Worm (Caenorhabditis elegans) whole organism, L1 larva: ENCODE results near the gene paqr-2.

Source experiments
- C04F5.9 ChIP-seq: sonication (generic microtip); optimal IDR thresholded peaks from 2 replicates; lab custom pipeline; 2016; ENCODE audit warnings: missing genetic modification characterization, missing compliant biosample characterization
- F16B12.6 ChIP-seq: fragments of 150-350 bp; optimal IDR thresholded peaks from 2 replicates; lab custom pipeline; 2014; ENCODE audit warnings: missing biosample characterization, missing genetic modification characterization
- blmp-1 ChIP-seq: fragments of 150-350 bp; optimal IDR thresholded peaks from 2 replicates; lab custom pipeline; 2014; ENCODE audit warnings: missing biosample characterization, missing genetic modification characterization
- ceh-63 ChIP-seq: fragments of 200-800 bp; sonication (Bioruptor generic); optimal IDR thresholded peaks from 2 replicates; lab custom pipeline; 2018; ENCODE audit warnings: mild to moderate bottlenecking, missing genetic modification characterization, missing compliant biosample characterization
- ceh-90 ChIP-seq: sonication (generic microtip); optimal IDR thresholded peaks from 2 replicates; lab custom pipeline; 2016; ENCODE audit warnings: missing genetic modification characterization, missing compliant biosample characterization
- ces-1 ChIP-seq: fragments of 150-350 bp; optimal IDR thresholded peaks from 2 replicates; lab custom pipeline; 2014; ENCODE audit warnings: missing biosample characterization, missing genetic modification reagents, missing genetic modification characterization
- dpl-1 ChIP-seq, 3 experiments: fragments of 150-350 bp in 2 of 3; sonication (generic microtip) in 1 of 3; optimal IDR thresholded peaks; 2 replicates each; lab custom pipeline; 2014 to 2017; ENCODE audit warnings: missing biosample characterization in 3 of 3, missing genetic modification characterization in 3 of 3, missing genetic modification reagents in 3 of 3
- dsc-1 ChIP-seq: sonication (generic microtip); optimal IDR thresholded peaks from 2 replicates; lab custom pipeline; 2016; ENCODE audit warnings: mild to moderate bottlenecking, missing genetic modification characterization, missing compliant biosample characterization
- egl-27 ChIP-seq, 2 experiments: fragments of 150-350 bp in 1 of 2; sonication (generic microtip); optimal IDR thresholded peaks; 3 replicates each; lab custom pipeline; 2017 to 2018; ENCODE audit warnings: missing biosample characterization in 2 of 2, missing genetic modification characterization in 2 of 2, missing genetic modification reagents in 2 of 2
- ets-5 ChIP-seq: fragments of 200-800 bp; sonication (Bioruptor generic); IDR thresholded peaks from 2 replicates; pipeline ENCODE4 v1.3.6; 2022; ENCODE audit warnings: missing genetic modification characterization, missing compliant biosample characterization
- fkh-10 ChIP-seq: sonication (generic microtip); optimal IDR thresholded peaks from 2 replicates; lab custom pipeline; 2017; ENCODE audit warnings: missing biosample characterization, missing genetic modification reagents, missing genetic modification characterization
- fkh-4 ChIP-seq: sonication (generic microtip); optimal IDR thresholded peaks from 2 replicates; lab custom pipeline; 2016; ENCODE audit warnings: missing compliant biosample characterization, missing genetic modification characterization, borderline replicate concordance
- fkh-8 ChIP-seq: sonication (generic microtip); optimal IDR thresholded peaks from 2 replicates; lab custom pipeline; 2016; ENCODE audit warnings: mild to moderate bottlenecking, missing genetic modification characterization, missing compliant biosample characterization
- fos-1 ChIP-seq: fragments of 150-350 bp; optimal IDR thresholded peaks from 2 replicates; lab custom pipeline; 2014; ENCODE audit warnings: missing biosample characterization, missing genetic modification characterization
- grh-1 ChIP-seq: fragments of 200-800 bp; sonication (Bioruptor generic); IDR thresholded peaks from 2 replicates; pipeline ENCODE4 v1.3.6; 2022; ENCODE audit warnings: missing genetic modification reagents, missing genetic modification characterization, missing compliant biosample characterization
- hlh-4 ChIP-seq: sonication (generic microtip); optimal IDR thresholded peaks from 2 replicates; lab custom pipeline; 2016; ENCODE audit warnings: mild to moderate bottlenecking, missing genetic modification characterization, missing compliant biosample characterization
- jun-1 ChIP-seq: fragments of 150-350 bp; optimal IDR thresholded peaks from 2 replicates; lab custom pipeline; 2014; ENCODE audit warnings: missing biosample characterization, missing genetic modification reagents, missing genetic modification characterization
- lin-14 ChIP-seq: fragments of 200-800 bp; sonication (Bioruptor generic); optimal IDR thresholded peaks from 2 replicates; lab custom pipeline; 2018; ENCODE audit warnings: mild to moderate bottlenecking, missing genetic modification characterization, moderate library complexity, missing compliant biosample characterization
- lin-39 ChIP-seq: fragments of 150-350 bp; optimal IDR thresholded peaks from 2 replicates; lab custom pipeline; 2014; ENCODE audit warnings: missing biosample characterization, missing genetic modification reagents, missing genetic modification characterization
- lir-3 ChIP-seq: sonication (generic microtip); optimal IDR thresholded peaks from 2 replicates; lab custom pipeline; 2016; ENCODE audit warnings: mild to moderate bottlenecking, missing genetic modification characterization, moderate library complexity, missing compliant biosample characterization; ENCODE audit not compliant: poor library complexity
- mdl-1 ChIP-seq, 2 experiments: fragments of 150-350 bp; optimal IDR thresholded peaks; 2 replicates each; lab custom pipeline; 2014 to 2017; ENCODE audit warnings: missing biosample characterization in 2 of 2, missing genetic modification characterization in 2 of 2, inconsistent platforms in 1 of 2
- mef-2 ChIP-seq: fragments of 150-350 bp; optimal IDR thresholded peaks from 2 replicates; lab custom pipeline; 2014; ENCODE audit warnings: missing biosample characterization, missing genetic modification characterization
- mep-1 ChIP-seq: fragments of 150-350 bp; optimal IDR thresholded peaks from 2 replicates; lab custom pipeline; 2014; ENCODE audit warnings: missing biosample characterization, missing genetic modification characterization
- nhr-12 ChIP-seq: sonication (generic microtip); optimal IDR thresholded peaks from 2 replicates; lab custom pipeline; 2017; ENCODE audit warnings: missing biosample characterization, missing genetic modification characterization
- nhr-19 ChIP-seq: fragments of 200-800 bp; sonication (Bioruptor generic); conservative IDR thresholded peaks from 2 replicates; pipeline ENCODE4 v1.3.6; 2022; ENCODE audit warnings: missing genetic modification characterization, missing compliant biosample characterization
- nhr-237 ChIP-seq: fragments of 150-350 bp; optimal IDR thresholded peaks from 2 replicates; lab custom pipeline; 2014; ENCODE audit warnings: missing biosample characterization, missing genetic modification characterization
- nhr-47 ChIP-seq: sonication (generic microtip); optimal IDR thresholded peaks from 2 replicates; lab custom pipeline; 2016; ENCODE audit warnings: mild to moderate bottlenecking, missing genetic modification characterization, moderate library complexity, missing compliant biosample characterization
- nhr-71 ChIP-seq: sonication (generic microtip); optimal IDR thresholded peaks from 2 replicates; lab custom pipeline; 2016; ENCODE audit warnings: mild to moderate bottlenecking, missing genetic modification characterization, moderate library complexity, missing compliant biosample characterization
- nhr-76 ChIP-seq: sonication (generic microtip); optimal IDR thresholded peaks from 2 replicates; lab custom pipeline; 2017; ENCODE audit warnings: missing biosample characterization, missing genetic modification characterization
- nhr-77 ChIP-seq: fragments of 150-350 bp; optimal IDR thresholded peaks from 2 replicates; lab custom pipeline; 2014; ENCODE audit warnings: missing biosample characterization, missing genetic modification characterization
- nhr-85 ChIP-seq: sonication (generic microtip); peaks from one replicate; lab custom pipeline; 2016; ENCODE audit warnings: missing genetic modification characterization, inconsistent platforms, missing compliant biosample characterization
- nhr-90 ChIP-seq: sonication (generic microtip); optimal IDR thresholded peaks from 2 replicates; lab custom pipeline; 2016; ENCODE audit warnings: mild to moderate bottlenecking, missing genetic modification characterization, missing compliant biosample characterization; ENCODE audit not compliant: poor library complexity
- pag-3 ChIP-seq: sonication (generic microtip); optimal IDR thresholded peaks from 2 replicates; lab custom pipeline; 2017; ENCODE audit warnings: missing genetic modification characterization, mild to moderate bottlenecking, missing compliant biosample characterization, antibody characterized with exemption, borderline replicate concordance; ENCODE audit not compliant: insufficient read depth
- snpc-4 ChIP-seq: fragments of 150-350 bp; optimal IDR thresholded peaks from 2 replicates; lab custom pipeline; 2014; ENCODE audit warnings: missing biosample characterization, missing genetic modification characterization
- snu-23 ChIP-seq: sonication (generic microtip); optimal IDR thresholded peaks from 2 replicates; lab custom pipeline; 2016; ENCODE audit warnings: missing genetic modification characterization, missing compliant biosample characterization
- swsn-7 ChIP-seq: sonication (generic microtip); optimal IDR thresholded peaks from 2 replicates; lab custom pipeline; 2016; ENCODE audit warnings: missing genetic modification characterization, missing compliant biosample characterization
- unc-30 ChIP-seq: sonication (generic microtip); optimal IDR thresholded peaks from 2 replicates; lab custom pipeline; 2017; ENCODE audit warnings: missing biosample characterization, missing genetic modification characterization
- unc-86 ChIP-seq: sonication (generic microtip); optimal IDR thresholded peaks from 2 replicates; lab custom pipeline; 2016; ENCODE audit warnings: missing genetic modification characterization, missing compliant biosample characterization
- unc-98 ChIP-seq: fragments of 200-800 bp; sonication (Bioruptor generic); IDR thresholded peaks from 2 replicates; pipeline ENCODE4 v1.3.6; 2022; ENCODE audit warnings: missing genetic modification characterization, missing compliant biosample characterization
- ztf-11 ChIP-seq, 2 experiments: sonication (generic microtip); optimal IDR thresholded peaks; 2 replicates each; lab custom pipeline; 2016 to 2017; ENCODE audit warnings: missing genetic modification characterization in 2 of 2, missing biosample characterization in 1 of 2, missing compliant biosample characterization in 1 of 2

Gene paqr-2

DNA sequence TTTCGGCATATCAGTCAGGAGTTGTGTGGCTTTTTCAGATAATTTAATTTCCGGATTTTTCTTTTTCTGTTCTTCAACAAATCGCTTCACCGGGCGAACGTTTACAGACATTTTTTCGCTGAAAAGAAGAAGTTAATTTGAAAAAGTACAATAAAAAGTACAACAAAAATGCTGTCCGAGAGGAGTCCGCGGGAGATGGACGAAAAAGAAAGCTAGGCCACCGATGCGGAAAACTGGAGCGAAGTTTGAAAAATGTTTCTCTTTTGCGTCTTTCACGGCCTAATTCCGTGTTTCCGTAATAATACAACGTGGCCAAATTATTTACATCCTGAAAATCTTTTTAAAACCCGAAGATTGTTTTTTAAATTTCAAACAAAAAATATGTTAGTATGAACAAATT, 30.5 kb downstream of the paqr-2 start, which contains the start of gene thoc-5 (continued):
- TF ChIP-seq C04F5.9 (tag; lab: Kevin White, UChicago) (peak; percentile 92), nhr-90 (tag; lab: Kevin White, UChicago) (peak; percentile 96), fos-1 (tag; lab: Kevin White, UChicago) (peak; percentile 34), dsc-1 (tag; lab: Kevin White, UChicago) (peak; percentile 97), jun-1 (tag; lab: Kevin White, UChicago) (peak; percentile 41), pag-3 (tag; lab: Kevin White, UChicago) (no peak), lin-14 (peak; percentile 84), unc-98 (GFP tag; lab: Robert Waterston, UW) (peak; percentile 96), nhr-237 (no peak), nhr-77 (tag; lab: Kevin White, UChicago) (no peak), nhr-47 (peak; percentile 96), mdl-1 (tag; optimal IDR thresholded peaks at IDR 0.05; lab: Kevin White, UChicago) (peak in 1 of 2 experiments; percentile 54), nhr-19 (GFP tag; lab: Robert Waterston, UW) (peak; percentile 91), unc-86 (peak; percentile 86), egl-27 (tag; optimal IDR thresholded peaks at IDR 0.05; lab: Kevin White, UChicago) (no peak), dpl-1 (GFP tag; optimal IDR thresholded peaks at IDR 0.05; lab: Kevin White, UChicago) (peak; percentile 95 to 98 (median 98)), ets-5 (GFP tag; lab: Robert Waterston, UW) (no peak), ceh-63 (peak; percentile 68), nhr-85 (peak; percentile 93), fkh-10 (no peak), F16B12.6 (tag; lab: Kevin White, UChicago) (peak; percentile 58), fkh-4 (tag; lab: Kevin White, UChicago) (peak; percentile 99), nhr-76 (no peak), snpc-4 (tag; lab: Kevin White, UChicago) (peak; percentile 57), nhr-71 (tag; lab: Kevin White, UChicago) (peak; percentile 95), mef-2 (no peak), ces-1 (GFP tag; lab: Kevin White, UChicago) (no peak), snu-23 (GFP tag; lab: Kevin White, UChicago) (peak; percentile 88), blmp-1 (peak; percentile 69), grh-1 (GFP tag; lab: Robert Waterston, UW) (peak; percentile 86), lir-3 (tag; lab: Kevin White, UChicago) (peak; percentile 98)

DNA sequence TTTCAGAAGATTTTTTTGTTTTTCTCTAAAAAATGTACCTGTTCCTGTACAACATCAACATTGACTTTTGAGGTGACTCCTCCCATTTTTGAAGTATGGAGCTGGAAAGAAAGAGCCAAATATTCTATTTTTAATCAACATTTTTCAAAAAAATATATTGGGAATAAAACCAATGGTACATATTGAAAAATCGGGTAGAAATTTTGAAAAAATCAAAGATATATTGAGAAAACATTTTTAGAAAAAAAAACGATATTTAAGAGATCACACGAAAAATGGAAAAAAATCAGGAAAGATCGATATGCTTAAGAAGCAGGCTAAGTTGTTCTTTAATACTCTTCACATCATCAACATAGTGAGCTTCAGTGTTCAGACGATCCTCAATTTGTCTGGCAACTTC, 33.7 kb downstream of the paqr-2 start, which contains the start of gene glrx-21:
Gene glrx-21 (minus strand): TSS at position 101 of the 400 bp plus-strand sequence.
- TF ChIP-seq unc-30 (tag; lab: Kevin White, UChicago) (no peak), nhr-90 (tag; lab: Kevin White, UChicago) (no peak), nhr-12 (no peak), mep-1 (tag; lab: Kevin White, UChicago) (no peak), hlh-4 (tag; lab: Kevin White, UChicago) (no peak), snu-23 (GFP tag; lab: Kevin White, UChicago) (no peak), swsn-7 (tag; lab: Kevin White, UChicago) (no peak)

DNA sequence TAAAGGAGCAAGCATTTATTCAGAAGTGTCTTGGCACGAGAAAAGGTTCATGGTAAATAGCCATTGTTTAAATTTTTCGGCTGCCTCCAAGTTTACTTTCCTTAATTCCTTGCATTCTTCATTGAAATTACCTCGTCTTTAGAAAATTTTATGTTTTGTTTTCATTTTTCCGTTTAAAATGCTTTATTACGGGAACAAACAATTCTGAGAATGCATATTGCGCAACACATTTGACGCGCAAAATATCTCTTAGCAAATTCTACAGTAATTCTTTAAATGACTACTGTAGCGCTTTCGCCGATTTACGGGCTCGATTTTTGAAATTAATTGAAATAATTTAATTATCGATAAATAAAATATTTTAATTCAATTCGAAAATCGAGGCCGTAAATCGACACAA, 35.2 kb downstream of the paqr-2 start:
- no peak for TF ChIP-seq lin-39 (tag; lab: Kevin White, UChicago)
- no peak for TF ChIP-seq nhr-85
- no peak for TF ChIP-seq nhr-12
- TF ChIP-seq ces-1 (GFP tag; lab: Kevin White, UChicago), result no peak
- no peak for TF ChIP-seq ceh-90 (tag; lab: Kevin White, UChicago)
- no peak for TF ChIP-seq fkh-8
- TF ChIP-seq egl-27 (tag; optimal IDR thresholded peaks at IDR 0.05; lab: Kevin White, UChicago), result no peak
- no peak for TF ChIP-seq ztf-11 (tag; optimal IDR thresholded peaks at IDR 0.05; lab: Kevin White, UChicago)
- no peak for TF ChIP-seq lir-3 (tag; lab: Kevin White, UChicago)
